Worm (Caenorhabditis elegans): Measurements from ENCODE around the gene qars-1.
A peak's percentile ranks its signal among the peaks of the same experiment; 100 is the strongest.

Gene qars-1

ce11 chrIV:15024426-15024825, 11.4 kb upstream of the qars-1 start:
- TF ChIP-seq zfh-2 (GFP tag; conservative IDR thresholded peaks at IDR 0.05) (peak; percentile 67), fkh-3 (tag; optimal IDR thresholded peaks at IDR 0.05) (no peak)

- TF ChIP-seq C17E4.6 (GFP tag; IDR thresholded peaks at IDR 0.05) (no peak), cebp-1 (GFP tag; IDR thresholded peaks at IDR 0.05) (no peak), cebp-1 (tag; optimal IDR thresholded peaks at IDR 0.05) (peak; percentile 19), cebp-2 (GFP tag; IDR thresholded peaks at IDR 0.05) (peak; percentile 27; the same call in 1 of the 2 replicates), lin-35 (GFP tag; optimal IDR thresholded peaks at IDR 0.05) (peak in 1 of 3 experiments; percentile 8), zfh-2 (GFP tag; conservative IDR thresholded peaks at IDR 0.05) (0 out of 2 replicates have a peak, but pooled peaks have one; percentile 23), snpc-1.3 (tag; optimal IDR thresholded peaks at IDR 0.05; ENCODE audit: insufficient read depth) (no peak), ztf-18 (tag; optimal IDR thresholded peaks at IDR 0.05) (peak; percentile 41), K12H6.12 (tag; optimal IDR thresholded peaks at IDR 0.05) (peak; percentile 12)
Observed at ce11 chrIV:15020958-15021357, 8.0 kb upstream of the qars-1 start.

- TF ChIP-seq zfh-2 (GFP tag; conservative IDR thresholded peaks at IDR 0.05) (peak; percentile 41; the same call in 1 of the 2 replicates), K12H6.12 (tag; optimal IDR thresholded peaks at IDR 0.05) (peak; percentile 23), nhr-179 (tag; optimal IDR thresholded peaks at IDR 0.05) (no peak)
Observed at ce11 chrIV:15016984-15017383, 4.0 kb upstream of the qars-1 start.

DNA sequence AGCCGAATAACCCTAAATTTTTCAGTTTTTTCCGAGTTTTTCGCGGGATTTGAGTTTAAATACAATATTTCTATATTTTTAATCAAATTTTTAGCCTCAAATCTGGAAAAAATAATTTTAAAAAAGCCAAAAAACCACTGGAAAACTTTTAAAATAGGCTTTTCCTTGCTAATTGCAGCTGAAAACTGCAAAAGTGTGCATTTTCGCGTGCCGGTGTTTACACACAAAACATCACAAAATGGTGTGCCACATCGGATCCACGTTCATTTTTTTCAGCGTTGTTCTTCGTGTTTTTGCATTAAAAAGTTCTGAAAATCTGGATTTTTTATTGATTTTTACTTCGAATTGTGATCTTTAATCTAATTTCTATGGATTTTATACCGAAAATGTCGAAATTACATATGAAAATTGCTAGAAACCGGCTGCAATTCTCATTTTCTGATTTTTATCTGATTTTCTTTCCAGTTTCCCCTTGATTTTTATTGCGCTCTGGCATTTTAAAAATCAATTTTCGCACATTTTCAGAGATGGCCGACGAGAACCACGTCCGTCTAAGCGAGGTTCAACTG, 618 bp upstream of the qars-1 start, which contains the start of gene Y41E3.7:
TSS of gene Y41E3.7 (plus strand) at position 519 of the 569 bp plus-strand sequence.
- TF ChIP-seq tbp1 (GFP tag; optimal IDR thresholded peaks at IDR 0.05) (peak; percentile 12), let-607 (tag; optimal IDR thresholded peaks at IDR 0.05) (no peak), snpc-4 (GFP tag; optimal IDR thresholded peaks at IDR 0.05) (no peak), snpc-4 (tag; optimal IDR thresholded peaks at IDR 0.05) (peak in 2 of 4 experiments; percentile 42 to 81), ceh-79 (tag; optimal IDR thresholded peaks at IDR 0.05) (no peak), lin-35 (GFP tag; optimal IDR thresholded peaks at IDR 0.05) (peak in 1 of 3 experiments; percentile 13), snpc-3.4 (tag; optimal IDR thresholded peaks at IDR 0.05) (peak; percentile 9)

DNA sequence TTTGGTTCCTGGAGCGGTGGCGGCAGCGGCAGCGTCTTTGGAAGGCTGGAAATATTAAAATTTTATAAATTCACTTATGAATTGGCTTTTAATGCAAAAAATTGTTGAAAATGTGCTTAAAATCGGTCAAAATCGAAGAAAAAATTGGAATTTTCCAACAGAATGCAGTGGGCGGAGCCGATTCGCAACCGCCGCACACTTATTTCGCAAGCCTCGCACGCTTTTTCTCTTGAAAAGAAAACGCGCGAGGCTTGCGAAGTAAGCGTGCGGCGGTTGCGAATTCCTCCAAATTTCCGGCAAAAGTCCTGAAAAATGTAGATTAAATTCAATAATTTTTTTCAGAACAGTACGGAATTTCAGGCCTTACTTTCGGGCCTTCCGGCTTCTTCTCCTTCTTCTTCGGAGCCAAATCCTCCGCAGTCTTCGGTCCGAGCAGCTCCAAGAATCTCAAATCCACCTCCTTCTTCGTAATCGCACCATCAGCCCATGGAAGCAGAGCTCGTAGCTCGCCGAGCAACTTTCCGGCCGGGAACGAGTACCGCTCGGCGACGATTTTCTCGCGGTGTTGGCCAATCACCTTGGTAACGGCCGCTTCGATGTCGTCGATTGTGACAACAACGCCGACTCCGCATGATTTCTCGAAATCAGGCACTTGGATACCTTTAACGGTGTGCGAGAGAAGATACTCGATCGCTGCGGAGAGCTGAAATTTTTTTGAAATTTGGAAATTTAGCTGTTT, 660 bp downstream of the qars-1 start:
- TF ChIP-seq mcd-1 (GFP tag; IDR thresholded peaks at IDR 0.05) (no peak), ztf-3 (GFP tag; optimal IDR thresholded peaks at IDR 0.05) (no peak), ceh-27 (GFP tag; optimal IDR thresholded peaks at IDR 0.05) (no peak), ceh-40 (GFP tag; IDR thresholded peaks at IDR 0.05) (no peak), ztf-18 (tag; optimal IDR thresholded peaks at IDR 0.05) (peak; percentile 24), egrh-3 (GFP tag; IDR thresholded peaks at IDR 0.05) (peak; percentile 31; the same call in 1 of the 2 replicates), ceh-79 (tag; optimal IDR thresholded peaks at IDR 0.05) (no peak), madf-10 (tag; optimal IDR thresholded peaks at IDR 0.05) (no peak), snpc-4 (GFP tag; optimal IDR thresholded peaks at IDR 0.05) (peak; percentile 14), snpc-4 (tag; optimal IDR thresholded peaks at IDR 0.05) (peak in 2 of 4 experiments; percentile 44 to 84), cebp-1 (GFP tag; IDR thresholded peaks at IDR 0.05) (no peak), cebp-1 (tag; optimal IDR thresholded peaks at IDR 0.05) (peak; percentile 3), zfh-2 (GFP tag; conservative IDR thresholded peaks at IDR 0.05) (peak; percentile 68), akir-1 (GFP tag; optimal IDR thresholded peaks at IDR 0.05) (no peak), snpc-1.3 (tag; optimal IDR thresholded peaks at IDR 0.05; ENCODE audit: insufficient read depth) (no peak), attf-6 (GFP tag; IDR thresholded peaks at IDR 0.05) (peak; percentile 66; the same call in 1 of the 2 replicates), repo-1 (tag; optimal IDR thresholded peaks at IDR 0.05) (no peak)

Measured in whole organism, young adult.